Fruit fly (Drosophila melanogaster) whole organism, embryonic: ENCODE data around the gene CG5446.

ENCODE experiments used
- Adf1 ChIP-seq: fragments of 200-800 bp; sonication (Bioruptor generic); IDR thresholded peaks from 2 replicates; pipeline ENCODE4 v1.3.6; 2022; ENCODE audit warnings: missing biosample characterization, missing genetic modification characterization
- Atf6 ChIP-seq: fragments of 200-800 bp; sonication (Bioruptor generic); IDR thresholded peaks from 2 replicates; pipeline ENCODE4 v1.3.6; 2022; ENCODE audit warnings: missing biosample characterization, missing genetic modification characterization
- B-H2 ChIP-seq: fragments of 200-800 bp; sonication (Bioruptor generic); optimal IDR thresholded peaks from 2 replicates; lab custom pipeline; 2018; ENCODE audit warnings: missing biosample characterization, mild to moderate bottlenecking, missing genetic modification characterization
- CG10959 ChIP-seq: fragments of 200-800 bp; sonication (Bioruptor generic); IDR thresholded peaks from 2 replicates; pipeline ENCODE4 v1.3.6; 2022; ENCODE audit warnings: missing biosample characterization, missing genetic modification characterization
- CG11247 ChIP-seq: fragments of 200-800 bp; sonication (Bioruptor generic); IDR thresholded peaks from 2 replicates; pipeline ENCODE4 v1.3.6; 2022; ENCODE audit warnings: missing biosample characterization, missing genetic modification characterization
- CG12299 ChIP-seq: fragments of 200-800 bp; sonication (Bioruptor generic); optimal IDR thresholded peaks from 2 replicates; lab custom pipeline; 2018; ENCODE audit warnings: missing biosample characterization, mild to moderate bottlenecking, missing genetic modification characterization
- CG12391 ChIP-seq: fragments of 200-800 bp; sonication (Bioruptor generic); optimal IDR thresholded peaks from 3 replicates; lab custom pipeline; 2018; ENCODE audit warnings: missing biosample characterization, mild to moderate bottlenecking, missing genetic modification characterization, moderate library complexity
- CG12659 ChIP-seq: fragments of 200-800 bp; sonication (Bioruptor generic); optimal IDR thresholded peaks from 3 replicates; lab custom pipeline; 2017; ENCODE audit warnings: mild to moderate bottlenecking, missing biosample characterization, missing genetic modification reagents, missing genetic modification characterization
- CG12744 ChIP-seq: fragments of 200-800 bp; sonication (Bioruptor generic); optimal IDR thresholded peaks from 2 replicates; lab custom pipeline; 2016; ENCODE audit warnings: missing biosample characterization, missing genetic modification characterization
- CG13287 ChIP-seq: fragments of 200-800 bp; sonication (Bioruptor generic); IDR thresholded peaks from 2 replicates; pipeline ENCODE4 v1.3.6; 2022; ENCODE audit warnings: missing biosample characterization, missing genetic modification characterization; ENCODE audit not compliant: partially characterized antibody
- CG13296 ChIP-seq: fragments of 200-800 bp; sonication (Bioruptor generic); optimal IDR thresholded peaks from 3 replicates; lab custom pipeline; 2018; ENCODE audit warnings: missing biosample characterization, mild to moderate bottlenecking, missing genetic modification characterization
- CG14710 ChIP-seq: fragments of 200-800 bp; sonication (Bioruptor generic); optimal IDR thresholded peaks from 3 replicates; lab custom pipeline; 2019; ENCODE audit warnings: missing biosample characterization, mild to moderate bottlenecking, missing genetic modification characterization, moderate library complexity
- CG15479 ChIP-seq: fragments of 200-800 bp; sonication (Bioruptor generic); optimal IDR thresholded peaks from 3 replicates; lab custom pipeline; 2019; ENCODE audit warnings: missing biosample characterization, mild to moderate bottlenecking, missing genetic modification characterization, moderate library complexity
- CG17361 ChIP-seq: fragments of 200-800 bp; sonication (Bioruptor generic); IDR thresholded peaks from 3 replicates; pipeline ENCODE4 v1.3.6; 2022; ENCODE audit warnings: missing biosample characterization, missing genetic modification characterization
- CG18619 ChIP-seq: fragments of 200-800 bp; sonication (Bioruptor generic); optimal IDR thresholded peaks from 3 replicates; lab custom pipeline; 2017; ENCODE audit warnings: missing biosample characterization, mild to moderate bottlenecking, missing genetic modification characterization
- CG31441 ChIP-seq: fragments of 200-800 bp; sonication (Bioruptor generic); IDR thresholded peaks from 2 replicates; pipeline ENCODE4 v1.3.6; 2022; ENCODE audit warnings: missing biosample characterization, missing genetic modification characterization
- CG32767 ChIP-seq: fragments of 200-800 bp; sonication (Bioruptor generic); IDR thresholded peaks from 2 replicates; pipeline ENCODE4 v1.3.6; 2022; ENCODE audit warnings: missing biosample characterization, missing genetic modification characterization
- CG3407 ChIP-seq: fragments of 200-800 bp; sonication (Bioruptor generic); optimal IDR thresholded peaks from 2 replicates; lab custom pipeline; 2018; ENCODE audit warnings: missing biosample characterization, mild to moderate bottlenecking, missing genetic modification characterization
- CG34376 ChIP-seq: fragments of 200-800 bp; sonication (Bioruptor generic); optimal IDR thresholded peaks from 2 replicates; lab custom pipeline; 2018; ENCODE audit warnings: missing biosample characterization, mild to moderate bottlenecking, missing genetic modification characterization
- CG4730 ChIP-seq: fragments of 200-800 bp; sonication (Bioruptor generic); IDR thresholded peaks from 2 replicates; pipeline ENCODE4 v1.3.6; 2022; ENCODE audit warnings: missing biosample characterization, missing genetic modification characterization
- CG6175 ChIP-seq: fragments of 200-800 bp; sonication (Bioruptor generic); IDR thresholded peaks from 3 replicates; pipeline ENCODE4 v1.3.6; 2022; ENCODE audit warnings: missing biosample characterization, missing genetic modification characterization
- CG6791 ChIP-seq: fragments of 200-800 bp; sonication (Bioruptor generic); IDR thresholded peaks from 3 replicates; pipeline ENCODE4 v1.3.6; 2022; ENCODE audit warnings: missing biosample characterization, missing genetic modification characterization; ENCODE audit not compliant: partially characterized antibody
- CG7963 ChIP-seq: fragments of 200-800 bp; sonication (Bioruptor generic); IDR thresholded peaks from 3 replicates; pipeline ENCODE4 v1.3.6; 2022; ENCODE audit warnings: missing biosample characterization, missing genetic modification characterization; ENCODE audit not compliant: partially characterized antibody
- CG9932 ChIP-seq: fragments of 200-800 bp; sonication (Bioruptor generic); IDR thresholded peaks from 2 replicates; pipeline ENCODE4 v1.3.6; 2022; ENCODE audit warnings: missing biosample characterization, missing genetic modification characterization
- CTCF ChIP-seq: fragments of 200-800 bp; sonication (Bioruptor generic); optimal IDR thresholded peaks from 2 replicates; lab custom pipeline; 2017; ENCODE audit warnings: missing biosample characterization, mild to moderate bottlenecking, missing genetic modification characterization, moderate library complexity
- Dip3 ChIP-seq: fragments of 200-800 bp; sonication (Bioruptor generic); optimal IDR thresholded peaks from 3 replicates; lab custom pipeline; 2016; ENCODE audit warnings: missing biosample characterization, missing genetic modification characterization
- Dp ChIP-seq: fragments of 200-800 bp; sonication (Bioruptor generic); optimal IDR thresholded peaks from 2 replicates; lab custom pipeline; 2018; ENCODE audit warnings: missing biosample characterization, mild to moderate bottlenecking, missing genetic modification characterization, moderate library complexity
- Fer1 ChIP-seq: fragments of 200-800 bp; sonication (Bioruptor generic); optimal IDR thresholded peaks from 2 replicates; lab custom pipeline; 2017; ENCODE audit warnings: missing biosample characterization, mild to moderate bottlenecking, missing genetic modification characterization
- HLH54F ChIP-seq: fragments of 200-800 bp; sonication (Bioruptor generic); optimal IDR thresholded peaks from 3 replicates; lab custom pipeline; 2016; ENCODE audit warnings: missing biosample characterization, missing genetic modification characterization
- Hr51 ChIP-seq, 2 experiments: fragments of 200-800 bp; sonication (Bioruptor generic); optimal IDR thresholded peaks; 2 replicates in 1 of 2; 3 replicates in 1 of 2; lab custom pipeline; 2016 to 2018; ENCODE audit warnings: missing biosample characterization in 2 of 2, missing genetic modification characterization in 2 of 2, mild to moderate bottlenecking in 1 of 2, moderate library complexity in 1 of 2
- MESR4 ChIP-seq: fragments of 200-800 bp; sonication (Bioruptor generic); optimal IDR thresholded peaks from 2 replicates; lab custom pipeline; 2018; ENCODE audit warnings: missing biosample characterization, mild to moderate bottlenecking, missing genetic modification characterization, moderate library complexity
- Med ChIP-seq: fragments of 200-800 bp; sonication (Bioruptor generic); peaks from one replicate; lab custom pipeline; 2016; ENCODE audit warnings: missing biosample characterization, missing genetic modification characterization, mild to moderate bottlenecking, inconsistent platforms, moderate library complexity
- NfI ChIP-seq: fragments of 200-800 bp; sonication (Bioruptor generic); optimal IDR thresholded peaks from 3 replicates; lab custom pipeline; 2018; ENCODE audit warnings: missing biosample characterization, mild to moderate bottlenecking, missing genetic modification characterization, moderate library complexity
- Opbp ChIP-seq: fragments of 200-800 bp; sonication (Bioruptor generic); IDR thresholded peaks from 3 replicates; pipeline ENCODE4 v1.3.6; 2022; ENCODE audit warnings: missing biosample characterization, missing genetic modification characterization; ENCODE audit not compliant: partially characterized antibody
- Xbp1 ChIP-seq: fragments of 200-800 bp; sonication (Bioruptor generic); optimal IDR thresholded peaks from 3 replicates; lab custom pipeline; 2016; ENCODE audit warnings: missing biosample characterization, mild to moderate bottlenecking, missing genetic modification characterization
- ap ChIP-seq: fragments of 200-800 bp; sonication (Bioruptor generic); IDR thresholded peaks from 2 replicates; pipeline ENCODE4 v1.3.6; 2022; ENCODE audit warnings: missing biosample characterization, missing genetic modification characterization
- az2 ChIP-seq: fragments of 200-800 bp; sonication (Bioruptor generic); optimal IDR thresholded peaks from 3 replicates; lab custom pipeline; 2016; ENCODE audit warnings: missing biosample characterization, missing genetic modification characterization
- dm ChIP-seq: fragments of 200-800 bp; sonication (Bioruptor generic); optimal IDR thresholded peaks from 3 replicates; lab custom pipeline; 2016; ENCODE audit warnings: missing biosample characterization, missing genetic modification characterization
- fd102C ChIP-seq: fragments of 200-800 bp; sonication (Bioruptor generic); optimal IDR thresholded peaks from 2 replicates; lab custom pipeline; 2018; ENCODE audit warnings: missing biosample characterization, mild to moderate bottlenecking, missing genetic modification characterization, moderate library complexity
- fru ChIP-seq: fragments of >200 bp; optimal IDR thresholded peaks from 2 replicates; lab custom pipeline; 2017
- hkb ChIP-seq, 2 experiments: fragments of 200-800 bp in 1 of 2; fragments of >200 bp in 1 of 2; sonication (Bioruptor generic) in 1 of 2; IDR thresholded peaks in 1 of 2; optimal IDR thresholded peaks in 1 of 2; 2 replicates each; pipeline versions ENCODE4 v1.3.6 to Lab custom; 2017 to 2022; ENCODE audit warnings: missing biosample characterization in 1 of 2, missing genetic modification characterization in 1 of 2
- hth ChIP-seq: fragments of >200 bp; optimal IDR thresholded peaks from 2 replicates; lab custom pipeline; 2017; ENCODE audit warnings: inconsistent platforms
- lab ChIP-seq: fragments of 200-800 bp; sonication (Bioruptor generic); optimal IDR thresholded peaks from 3 replicates; lab custom pipeline; 2017; ENCODE audit warnings: missing biosample characterization, missing genetic modification characterization, mild to moderate bottlenecking, moderate library complexity, missing genetic modification reagents
- nau ChIP-seq: fragments of 200-800 bp; sonication (Bioruptor generic); optimal IDR thresholded peaks from 3 replicates; lab custom pipeline; 2017; ENCODE audit warnings: missing biosample characterization, mild to moderate bottlenecking, missing genetic modification characterization, missing genetic modification reagents
- nmo ChIP-seq: fragments of 200-800 bp; sonication (Bioruptor generic); optimal IDR thresholded peaks from 2 replicates; lab custom pipeline; 2018; ENCODE audit warnings: missing biosample characterization, mild to moderate bottlenecking, missing genetic modification characterization, moderate library complexity
- phol ChIP-seq: fragments of 200-800 bp; sonication (Bioruptor generic); optimal IDR thresholded peaks from 3 replicates; lab custom pipeline; 2018; ENCODE audit warnings: missing biosample characterization, mild to moderate bottlenecking, missing genetic modification characterization, moderate library complexity
- row ChIP-seq: fragments of 200-800 bp; sonication (Bioruptor generic); IDR thresholded peaks from 3 replicates; pipeline ENCODE4 v1.3.6; 2022; ENCODE audit warnings: missing biosample characterization, missing genetic modification characterization
- tin ChIP-seq: fragments of 200-800 bp; sonication (Bioruptor generic); optimal IDR thresholded peaks from 3 replicates; lab custom pipeline; 2016; ENCODE audit warnings: missing biosample characterization, missing genetic modification characterization
- trem ChIP-seq: fragments of 200-800 bp; optimal IDR thresholded peaks from 3 replicates; lab custom pipeline; 2019; ENCODE audit warnings: missing biosample characterization, mild to moderate bottlenecking, missing genetic modification characterization, moderate library complexity

CG5446 gene

dm6 chr2L:12445743-12446142 lies 18.2 kb upstream of the CG5446 start, which contains the start of gene Oatp33Ea (continued):
- no peak for TF ChIP-seq CG11247 (GFP tag; lab: Robert Waterston, UW)
- TF ChIP-seq Dp (GFP tag; lab: Kevin White, UChicago): no peak
- no peak for TF ChIP-seq CG13296 (GFP tag; lab: Kevin White, UChicago)
- no peak for TF ChIP-seq CG15479 (GFP tag; lab: Kevin White, UChicago)
- no peak for TF ChIP-seq row
- TF ChIP-seq B-H2: no peak
- no peak for TF ChIP-seq CG4730
- TF ChIP-seq Dip3 (GFP tag; lab: Kevin White, UChicago): no peak
- TF ChIP-seq HLH54F (GFP tag; lab: Kevin White, UChicago): no peak
- TF ChIP-seq ap: no peak
- TF ChIP-seq CG7963: no peak
- no peak for TF ChIP-seq CG12744 (GFP tag; lab: Kevin White, UChicago)
- TF ChIP-seq CG34376 (GFP tag; lab: Kevin White, UChicago): peak; percentile 96
- peak; percentile 70 for TF ChIP-seq Med (GFP tag; lab: Kevin White, UChicago)
- TF ChIP-seq CG12391 (tag; lab: Kevin White, UChicago): no peak
- no peak for TF ChIP-seq Xbp1
- TF ChIP-seq phol (tag; lab: Kevin White, UChicago): no peak
- TF ChIP-seq CTCF (GFP tag; lab: Kevin White, UChicago): no peak
- no peak for TF ChIP-seq CG3407 (GFP tag; lab: Kevin White, UChicago)
- peak; percentile 50; the same call in 1 of the 3 replicates for TF ChIP-seq CG6175 (GFP tag; lab: Robert Waterston, UW)

dm6 chr2L:12435976-12436771 lies 8.7 kb upstream of the CG5446 start:
- TF ChIP-seq Opbp (GFP tag; lab: Robert Waterston, UW) (peak; percentile 23; the same call in 1 of the 3 replicates), fd102C (GFP tag; lab: Kevin White, UChicago) (no peak), hth (lab: Kevin White, UChicago) (no peak), CG6791 (GFP tag; lab: Robert Waterston, UW) (no peak), CG31441 (GFP tag; lab: Robert Waterston, UW) (peak; percentile 65; the same call in 1 of the 2 replicates), CG32767 (GFP tag; lab: Robert Waterston, UW) (no peak), Fer1 (peak; percentile 22), trem (tag; lab: Kevin White, UChicago) (peak; percentile 26), CG12659 (GFP tag; lab: Kevin White, UChicago) (peak; percentile 19), dm (GFP tag; lab: Kevin White, UChicago) (peak; percentile 11), fru (lab: Kevin White, UChicago) (no peak), CG17361 (GFP tag; lab: Robert Waterston, UW) (no peak), Hr51 (GFP tag; optimal IDR thresholded peaks at IDR 0.05; lab: Kevin White, UChicago) (no peak), Adf1 (GFP tag; lab: Robert Waterston, UW) (0 out of 2 replicates have a peak, but pooled peaks have one; percentile 26), hkb (optimal IDR thresholded peaks at IDR 0.05; lab: Kevin White, UChicago) (no peak), hkb (GFP tag; IDR thresholded peaks at IDR 0.05; lab: Robert Waterston, UW) (0 out of 2 replicates have a peak, but pooled peaks have one; percentile 24), CG10959 (no peak), CG14710 (tag; lab: Kevin White, UChicago) (no peak), az2 (GFP tag; lab: Kevin White, UChicago) (no peak), CG18619 (GFP tag; lab: Kevin White, UChicago) (no peak), nmo (GFP tag; lab: Kevin White, UChicago) (peak; percentile 6), CG9932 (GFP tag; lab: Robert Waterston, UW) (peak; percentile 15; the same call in 1 of the 2 replicates), Xbp1 (no peak), CG12299 (tag; lab: Kevin White, UChicago) (no peak), nau (GFP tag; lab: Kevin White, UChicago) (no peak), Atf6 (no peak; the same call in 1 of the 2 replicates), lab (GFP tag; lab: Kevin White, UChicago) (no peak), tin (GFP tag; lab: Kevin White, UChicago) (no peak), MESR4 (peak; percentile 55), CG13287 (peak; percentile 37; the same call in 1 of the 2 replicates), NfI (GFP tag; lab: Kevin White, UChicago) (peak; percentile 17)
